Fruit fly (Drosophila melanogaster): ENCODE data around the gene Flad2.

Gene Flad2

DNA sequence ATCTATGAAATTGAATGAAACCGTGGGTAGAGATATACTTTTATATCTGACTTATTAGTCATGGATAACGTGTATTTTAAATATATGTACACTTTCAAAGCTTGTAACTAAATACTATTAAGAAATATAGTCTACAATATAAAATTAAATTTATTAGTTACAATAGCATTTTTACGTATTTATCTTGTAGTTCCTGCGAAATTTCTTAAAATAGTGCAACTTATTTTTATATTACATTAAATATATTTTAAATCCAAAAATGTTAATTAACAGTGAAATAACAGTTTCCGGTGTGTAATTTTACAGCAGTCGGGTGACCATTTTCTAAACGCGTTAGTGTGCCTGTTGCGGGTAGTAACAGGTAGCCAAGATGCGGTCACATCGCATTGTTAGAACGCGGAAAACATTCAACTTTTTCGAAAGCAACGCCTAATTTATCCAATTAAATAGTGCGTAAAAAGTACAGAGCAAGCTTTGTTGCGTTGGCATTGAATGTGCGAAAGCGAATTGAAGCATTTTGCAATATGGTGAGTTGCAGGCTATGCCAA, 13.6 kb upstream of the Flad2 start, which contains the start of the genes CG10859 and CG7110 (continued):
- peak; percentile 30 for TF ChIP-seq nom (GFP tag; optimal IDR thresholded peaks at IDR 0.05)
- TF ChIP-seq CG6689 (GFP tag; IDR thresholded peaks at IDR 0.05), result no peak
- TF ChIP-seq CG11560 (tag; IDR thresholded peaks at IDR 0.05), result no peak
- peak; percentile 81 for TF ChIP-seq CG1603 (tag; optimal IDR thresholded peaks at IDR 0.05)
- TF ChIP-seq CHES-1-like (GFP tag; optimal IDR thresholded peaks at IDR 0.05), result no peak
- TF ChIP-seq MESR4 (GFP tag; optimal IDR thresholded peaks at IDR 0.05), result peak; percentile 46
- peak; percentile 63 for TF ChIP-seq Fer3 (tag; optimal IDR thresholded peaks at IDR 0.05)
- peak; percentile 77 for TF ChIP-seq Fer1 (GFP tag; optimal IDR thresholded peaks at IDR 0.05)
- no peak for TF ChIP-seq Nf-YA (GFP tag; IDR thresholded peaks at IDR 0.05)
- TF ChIP-seq CG8944 (GFP tag; optimal IDR thresholded peaks at IDR 0.05), result no peak
- peak in 1 of 2 experiments; percentile 27 for TF ChIP-seq Pdp1 (GFP tag; optimal IDR thresholded peaks at IDR 0.05)
- no peak for TF ChIP-seq CG11456 (GFP tag; IDR thresholded peaks at IDR 0.05)
- no peak for TF ChIP-seq gt (GFP tag; IDR thresholded peaks at IDR 0.05)
- no peak for TF ChIP-seq Mrtf (GFP tag; IDR thresholded peaks at IDR 0.05)
- no peak for TF ChIP-seq ATbp (GFP tag; optimal IDR thresholded peaks at IDR 0.05)
- TF ChIP-seq unpg (GFP tag; optimal IDR thresholded peaks at IDR 0.05), result peak; percentile 59
- no peak for TF ChIP-seq zfh2 (GFP tag; optimal IDR thresholded peaks at IDR 0.05)
- TF ChIP-seq CG4404 (GFP tag; IDR thresholded peaks at IDR 0.05), result no peak
- peak; percentile 48 for TF ChIP-seq sug (tag; optimal IDR thresholded peaks at IDR 0.05)
- TF ChIP-seq Doc3 (GFP tag; IDR thresholded peaks at IDR 0.05; ENCODE audit: partially characterized antibody), result no peak
- peak; percentile 29 for TF ChIP-seq CG6813 (GFP tag; optimal IDR thresholded peaks at IDR 0.05)
- peak; percentile 45 for TF ChIP-seq NC2β (GFP tag; optimal IDR thresholded peaks at IDR 0.05)
- TF ChIP-seq Ssrp (tag; optimal IDR thresholded peaks at IDR 0.05), result no peak
- TF ChIP-seq ttk (GFP tag; IDR thresholded peaks at IDR 0.05), result no peak
- TF ChIP-seq CG8478 (optimal IDR thresholded peaks at IDR 0.05), result no peak
- TF ChIP-seq CG10267 (tag; optimal IDR thresholded peaks at IDR 0.05), result peak; percentile 60
- TF ChIP-seq Drgx (GFP tag; IDR thresholded peaks at IDR 0.05), result no peak
- 0 out of 2 replicates have a peak, but pooled peaks have one; percentile 32 for TF ChIP-seq Oaz (GFP tag; IDR thresholded peaks at IDR 0.05)
- peak; percentile 29 for TF ChIP-seq CG11723 (GFP tag; optimal IDR thresholded peaks at IDR 0.05)
- TF ChIP-seq D (optimal IDR thresholded peaks at IDR 0.05), result no peak
- no peak for TF ChIP-seq D (GFP tag; optimal IDR thresholded peaks at IDR 0.05)
- TF ChIP-seq CG31388 (GFP tag; optimal IDR thresholded peaks at IDR 0.05), result no peak
- no peak for TF ChIP-seq CG10565 (GFP tag; optimal IDR thresholded peaks at IDR 0.05)
- TF ChIP-seq Mad (GFP tag; optimal IDR thresholded peaks at IDR 0.05), result no peak
- peak; percentile 52 for TF ChIP-seq CG2712 (tag; optimal IDR thresholded peaks at IDR 0.05)
- peak; percentile 12 for TF ChIP-seq Nf-YC (tag; optimal IDR thresholded peaks at IDR 0.05)
- peak; percentile 46 for TF ChIP-seq HmgZ (tag; optimal IDR thresholded peaks at IDR 0.05)
- no peak for TF ChIP-seq CG15696 (tag; optimal IDR thresholded peaks at IDR 0.05)
- TF ChIP-seq maf-S (GFP tag; optimal IDR thresholded peaks at IDR 0.05), result no peak
- no peak for TF ChIP-seq tna (GFP tag; IDR thresholded peaks at IDR 0.05; ENCODE audit: partially characterized antibody)
- no peak for TF ChIP-seq jing (GFP tag; optimal IDR thresholded peaks at IDR 0.05)
- TF ChIP-seq otp (GFP tag; IDR thresholded peaks at IDR 0.05), result no peak
- TF ChIP-seq repo (GFP tag; optimal IDR thresholded peaks at IDR 0.05), result no peak
- peak; percentile 24 for TF ChIP-seq salm (tag; optimal IDR thresholded peaks at IDR 0.05)
- peak; percentile 41 for TF ChIP-seq CG12104 (GFP tag; optimal IDR thresholded peaks at IDR 0.05)
- TF ChIP-seq CG32532 (GFP tag; IDR thresholded peaks at IDR 0.05), result peak; percentile 55; the same call in 1 of the 2 replicates
- TF ChIP-seq Myb (GFP tag; optimal IDR thresholded peaks at IDR 0.05), result peak; percentile 29
- TF ChIP-seq Hey (tag; optimal IDR thresholded peaks at IDR 0.05), result no peak
- no peak for TF ChIP-seq HLH54F (GFP tag; optimal IDR thresholded peaks at IDR 0.05)
- TF ChIP-seq CG4424 (GFP tag; optimal IDR thresholded peaks at IDR 0.05), result no peak
- no peak for TF ChIP-seq lmd (GFP tag; IDR thresholded peaks at IDR 0.05)
- peak; percentile 77 for TF ChIP-seq CG9797 (GFP tag; optimal IDR thresholded peaks at IDR 0.05)

All from whole organism, embryonic.